Fruit fly (Drosophila melanogaster): ENCODE results near the gene CG5984.

Gene CG5984

dm6 chr3R:27292159-27292880 is 44.5 kb upstream of the CG5984 start, which contains the start of gene CG3348 (continued):
- TF ChIP-seq CG14860 (GFP tag; IDR thresholded peaks at IDR 0.05; ENCODE audit: partially characterized antibody) (no peak), CG1602 (GFP tag; optimal IDR thresholded peaks at IDR 0.05) (peak; percentile 31), Nf-YB (GFP tag; optimal IDR thresholded peaks at IDR 0.05) (peak; percentile 27), wor (GFP tag; IDR thresholded peaks at IDR 0.05) (0 out of 2 replicates have a peak, but pooled peaks have one; percentile 16), CG3281 (GFP tag; optimal IDR thresholded peaks at IDR 0.05) (peak; percentile 92), ranshi (GFP tag; IDR thresholded peaks at IDR 0.05) (peak; percentile 79), Gug (GFP tag; IDR thresholded peaks at IDR 0.05) (peak; percentile 24; the same call in 1 of the 4 replicates), CoRest (tag; optimal IDR thresholded peaks at IDR 0.05) (peak; percentile 73), seq (GFP tag; IDR thresholded peaks at IDR 0.05) (peak; percentile 68), bcd (GFP tag; optimal IDR thresholded peaks at IDR 0.05) (peak; percentile 82), BtbVII (GFP tag; optimal IDR thresholded peaks at IDR 0.05) (peak; percentile 67), Hr51 (GFP tag; optimal IDR thresholded peaks at IDR 0.05) (peak; percentile 19 to 67), eyg (GFP tag; optimal IDR thresholded peaks at IDR 0.05) (peak; percentile 60), CG18262 (tag; optimal IDR thresholded peaks at IDR 0.05) (peak; percentile 40), inv (GFP tag; IDR thresholded peaks at IDR 0.05; ENCODE audit: partially characterized antibody) (no peak), fd102C (GFP tag; optimal IDR thresholded peaks at IDR 0.05) (no peak), CG5180 (GFP tag; optimal IDR thresholded peaks at IDR 0.05) (peak; percentile 4), NC2β (GFP tag; optimal IDR thresholded peaks at IDR 0.05) (peak; percentile 2), CG1832 (GFP tag; optimal IDR thresholded peaks at IDR 0.05) (no peak), Dip3 (GFP tag; optimal IDR thresholded peaks at IDR 0.05) (peak; percentile 82), CG2199 (GFP tag; IDR thresholded peaks at IDR 0.05) (no peak), CG1233 (GFP tag; optimal IDR thresholded peaks at IDR 0.05) (peak; percentile 77), CG8944 (GFP tag; optimal IDR thresholded peaks at IDR 0.05) (peak; percentile 25), sens (GFP tag) (peak; percentile 87), CG17385 (GFP tag; optimal IDR thresholded peaks at IDR 0.05) (peak; percentile 66), CG2712 (tag; optimal IDR thresholded peaks at IDR 0.05) (peak; percentile 64), CG4820 (GFP tag; optimal IDR thresholded peaks at IDR 0.05) (peak; percentile 64), emc (GFP tag; optimal IDR thresholded peaks at IDR 0.05) (peak; percentile 13), CG17328 (GFP tag; IDR thresholded peaks at IDR 0.05) (peak; percentile 71), al (GFP tag; IDR thresholded peaks at IDR 0.05) (peak; percentile 83), Nf-YA (GFP tag; IDR thresholded peaks at IDR 0.05) (peak; percentile 42; the same call in 1 of the 2 replicates), nerfin-1 (tag; optimal IDR thresholded peaks at IDR 0.05) (peak; percentile 57), gsb-n (tag; optimal IDR thresholded peaks at IDR 0.05) (peak; percentile 15), gro (GFP tag; optimal IDR thresholded peaks at IDR 0.05) (peak; percentile 53), tap (tag; optimal IDR thresholded peaks at IDR 0.05) (peak; percentile 48), zf30C (GFP tag; optimal IDR thresholded peaks at IDR 0.05) (peak; percentile 39), lab (GFP tag; optimal IDR thresholded peaks at IDR 0.05) (peak; percentile 91), CG16813 (GFP tag; IDR thresholded peaks at IDR 0.05; ENCODE audit: partially characterized antibody) (no peak), CG4730 (GFP tag; IDR thresholded peaks at IDR 0.05) (no peak), CG32767 (GFP tag; IDR thresholded peaks at IDR 0.05) (0 out of 2 replicates have a peak, but pooled peaks have one; percentile 39), vvl (GFP tag; IDR thresholded peaks at IDR 0.05) (peak; percentile 79), Sin3A (optimal IDR thresholded peaks at IDR 0.05) (no peak), sima (GFP tag; optimal IDR thresholded peaks at IDR 0.05) (no peak), CG3407 (GFP tag; optimal IDR thresholded peaks at IDR 0.05) (no peak), Dll (GFP tag; IDR thresholded peaks at IDR 0.05; ENCODE audit: partially characterized antibody) (no peak), CG6813 (GFP tag; optimal IDR thresholded peaks at IDR 0.05) (no peak), fd3F (GFP tag; optimal IDR thresholded peaks at IDR 0.05) (peak; percentile 51), CG12744 (GFP tag; optimal IDR thresholded peaks at IDR 0.05) (peak; percentile 42), Atf-2 (GFP tag; optimal IDR thresholded peaks at IDR 0.05) (peak; percentile 38)
